Fruit fly (Drosophila melanogaster): Measurements from ENCODE around the gene daw.

Gene daw

DNA sequence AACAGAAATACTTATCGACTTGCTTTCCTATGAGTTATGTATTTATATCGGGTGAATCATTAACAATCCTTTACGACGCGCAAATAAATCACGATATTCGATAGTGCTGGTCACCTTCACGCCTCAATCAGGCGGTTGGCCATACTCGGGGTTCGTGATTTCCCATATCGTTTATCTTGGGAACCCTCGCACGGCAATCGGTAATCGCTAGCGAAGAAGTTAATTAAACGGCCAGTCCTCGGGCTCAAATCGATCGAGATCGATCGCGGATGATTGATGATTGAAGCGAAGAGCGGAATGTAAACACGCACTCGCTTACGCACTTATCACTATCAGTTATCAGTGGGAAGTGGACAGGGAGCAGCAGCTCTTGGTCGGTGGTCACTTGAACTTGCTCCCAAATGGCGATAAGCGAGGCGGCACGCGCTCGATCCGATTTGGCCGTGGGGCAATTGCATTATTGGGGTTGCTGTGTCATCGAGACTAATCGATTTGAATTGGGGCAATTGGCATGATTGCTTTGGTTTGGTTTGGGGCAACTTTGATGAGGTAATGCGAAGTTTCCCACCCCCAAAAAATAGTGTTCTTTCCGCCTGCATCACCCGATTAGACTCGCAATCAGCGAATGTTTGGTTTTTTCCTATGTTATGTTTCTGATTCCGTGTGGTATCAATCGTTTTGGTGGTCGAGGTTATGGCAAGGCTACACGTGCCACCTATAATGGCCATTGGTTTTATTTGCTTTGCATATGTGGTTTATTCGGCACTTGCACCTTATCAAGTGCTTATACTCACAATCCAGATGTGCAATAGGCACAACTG is 3.9 kb upstream of the daw start (continued):
- TF ChIP-seq corto (GFP tag; optimal IDR thresholded peaks at IDR 0.05) = no peak
- no peak for TF ChIP-seq z (GFP tag; IDR thresholded peaks at IDR 0.05)
- no peak for TF ChIP-seq Taf1 (GFP tag; IDR thresholded peaks at IDR 0.05)
- no peak for TF ChIP-seq ham (GFP tag; IDR thresholded peaks at IDR 0.05)
- TF ChIP-seq CG8765 (GFP tag; IDR thresholded peaks at IDR 0.05) = no peak
- no peak for TF ChIP-seq CG11085 (GFP tag; IDR thresholded peaks at IDR 0.05)
- no peak for TF ChIP-seq CG7357 (GFP tag; IDR thresholded peaks at IDR 0.05)
- no peak for TF ChIP-seq gfzf (GFP tag; optimal IDR thresholded peaks at IDR 0.05)
- peak; percentile 86 for TF ChIP-seq sug (tag; optimal IDR thresholded peaks at IDR 0.05)

DNA sequence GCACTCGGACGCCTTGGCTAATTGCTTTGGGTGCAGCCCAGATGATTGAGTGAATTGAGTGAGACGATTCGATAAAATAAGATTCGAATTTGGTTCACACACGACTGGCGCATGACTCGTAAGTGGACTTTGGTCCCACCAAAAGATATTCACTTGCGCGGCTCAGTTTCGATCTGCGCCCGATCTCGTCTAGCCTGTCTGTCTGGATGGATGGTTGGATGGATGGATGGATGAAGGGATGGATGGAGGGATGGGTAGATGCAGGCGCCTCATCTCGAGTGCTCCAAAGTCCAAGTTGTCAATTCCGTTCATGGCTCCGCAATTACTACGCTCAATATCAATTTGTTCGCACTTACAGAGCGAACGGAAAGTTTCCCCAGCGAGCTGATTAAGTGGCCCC is 2.5 kb upstream of the daw start:
- peak; percentile 50 for TF ChIP-seq Med (GFP tag)
- TF ChIP-seq CG5180 (GFP tag; optimal IDR thresholded peaks at IDR 0.05) = peak; percentile 24
- peak in 1 of 2 experiments; percentile 69 for TF ChIP-seq bsh (GFP tag; optimal IDR thresholded peaks at IDR 0.05)
- no peak for TF ChIP-seq sim (GFP tag; IDR thresholded peaks at IDR 0.05)
- TF ChIP-seq nom (GFP tag; optimal IDR thresholded peaks at IDR 0.05) = peak; percentile 96
- TF ChIP-seq ab (GFP tag; optimal IDR thresholded peaks at IDR 0.05) = no peak
- peak; percentile 96 for TF ChIP-seq CG8281 (tag; optimal IDR thresholded peaks at IDR 0.05)

DNA sequence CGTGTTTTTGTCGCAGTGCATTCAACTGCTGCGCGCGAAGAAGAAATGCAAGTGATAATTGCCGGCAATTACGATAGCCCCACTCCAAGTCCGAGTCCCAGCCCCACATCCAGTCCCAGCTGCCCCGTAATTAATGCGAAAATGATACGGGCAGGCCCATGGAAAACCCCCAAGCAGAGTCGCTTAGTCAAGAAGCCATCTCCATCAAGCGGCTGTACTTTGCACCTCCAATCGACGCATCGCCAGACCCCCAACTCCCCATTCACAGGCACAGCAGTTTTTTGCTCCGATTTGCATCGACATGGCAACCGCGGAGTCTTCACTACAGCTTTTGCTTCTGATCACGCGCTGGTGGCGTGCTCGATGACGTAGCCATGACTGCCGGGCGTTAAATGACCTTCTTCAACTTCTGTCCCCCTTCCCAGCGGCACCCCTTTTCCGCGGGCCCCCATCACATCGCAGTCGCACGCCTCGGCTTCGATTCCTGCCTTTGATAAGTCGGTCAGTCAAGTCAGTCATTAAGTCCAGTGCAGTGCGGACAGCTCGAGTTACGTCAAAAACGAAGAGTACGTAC is 1.2 kb downstream of the daw start:
- no peak for TF ChIP-seq CG13287 (GFP tag; IDR thresholded peaks at IDR 0.05; ENCODE audit: partially characterized antibody)
- TF ChIP-seq esg (GFP tag; conservative IDR thresholded peaks at IDR 0.05) = no peak
- TF ChIP-seq CG4730 (GFP tag; IDR thresholded peaks at IDR 0.05) = no peak; the same call in 1 of the 2 replicates
- no peak for TF ChIP-seq slbo (GFP tag; IDR thresholded peaks at IDR 0.05)
- TF ChIP-seq bsh (GFP tag; optimal IDR thresholded peaks at IDR 0.05) = peak in 1 of 2 experiments; percentile 63
- no peak for TF ChIP-seq Optix (GFP tag; IDR thresholded peaks at IDR 0.05)
- no peak for TF ChIP-seq Sry-δ (GFP tag; optimal IDR thresholded peaks at IDR 0.05)
- TF ChIP-seq CG7987 (GFP tag; optimal IDR thresholded peaks at IDR 0.05) = peak; percentile 87
- TF ChIP-seq CG2889 (GFP tag; IDR thresholded peaks at IDR 0.05) = no peak
- TF ChIP-seq CG13424 (tag; optimal IDR thresholded peaks at IDR 0.05) = no peak
- no peak for TF ChIP-seq CG13123 (GFP tag; optimal IDR thresholded peaks at IDR 0.05)
- TF ChIP-seq HmgZ (tag; optimal IDR thresholded peaks at IDR 0.05) = no peak
- no peak for TF ChIP-seq disco-r (GFP tag; optimal IDR thresholded peaks at IDR 0.05)
- no peak for TF ChIP-seq CG8944 (GFP tag; optimal IDR thresholded peaks at IDR 0.05)
- TF ChIP-seq HLH3B (GFP tag; IDR thresholded peaks at IDR 0.05) = no peak
- peak; percentile 96 for TF ChIP-seq nom (GFP tag; optimal IDR thresholded peaks at IDR 0.05)
- TF ChIP-seq vvl (GFP tag; IDR thresholded peaks at IDR 0.05) = no peak
- TF ChIP-seq CkIIα-i1 (GFP tag; IDR thresholded peaks at IDR 0.05) = no peak
- TF ChIP-seq Dek (tag; optimal IDR thresholded peaks at IDR 0.05) = no peak
- TF ChIP-seq sd (tag; optimal IDR thresholded peaks at IDR 0.05) = no peak
- TF ChIP-seq cwo (GFP tag; optimal IDR thresholded peaks at IDR 0.05) = peak; percentile 38
- no peak for TF ChIP-seq toy (GFP tag; IDR thresholded peaks at IDR 0.05)
- TF ChIP-seq NfI (GFP tag; optimal IDR thresholded peaks at IDR 0.05) = no peak
- TF ChIP-seq CG11560 (tag; IDR thresholded peaks at IDR 0.05) = 0 out of 3 replicates have a peak, but pooled peaks have one; percentile 26
- TF ChIP-seq BtbVII (GFP tag; optimal IDR thresholded peaks at IDR 0.05) = peak; percentile 13
- TF ChIP-seq yki (optimal IDR thresholded peaks at IDR 0.05) = no peak
- no peak for TF ChIP-seq Doc3 (GFP tag; IDR thresholded peaks at IDR 0.05; ENCODE audit: partially characterized antibody)
- no peak for TF ChIP-seq pros (GFP tag; optimal IDR thresholded peaks at IDR 0.05)
- no peak for TF ChIP-seq Dbx (GFP tag; IDR thresholded peaks at IDR 0.05)
- TF ChIP-seq ci (GFP tag; IDR thresholded peaks at IDR 0.05) = no peak
- no peak for TF ChIP-seq her (GFP tag; optimal IDR thresholded peaks at IDR 0.05)
- TF ChIP-seq CG43689 (GFP tag; IDR thresholded peaks at IDR 0.05) = no peak
- TF ChIP-seq pb (GFP tag; optimal IDR thresholded peaks at IDR 0.05) = no peak

All from whole organism, embryonic.